Fruit fly (Drosophila melanogaster): ENCODE measurements around the gene Met.

The Met gene

DNA sequence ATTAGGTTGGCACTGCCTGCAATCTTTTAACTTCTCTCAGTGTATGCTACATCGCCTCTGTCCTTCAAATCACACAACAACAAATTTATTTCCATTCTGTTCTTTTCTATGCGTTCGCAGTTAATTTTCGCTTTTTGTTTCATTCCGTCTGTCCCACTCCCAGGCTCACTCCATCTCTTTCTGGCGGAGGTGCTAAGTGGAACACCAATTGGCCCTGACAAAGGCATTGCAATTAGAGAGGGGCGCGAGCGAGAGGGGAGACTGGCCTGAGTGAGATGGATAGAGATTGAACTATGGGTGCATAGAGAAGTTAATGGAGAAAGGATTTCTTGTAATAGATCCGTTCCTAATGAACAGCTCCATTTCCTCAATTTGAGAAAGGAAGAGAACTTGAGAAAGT lies 24.6 kb downstream of the Met start:
- peak; percentile 2 for TF ChIP-seq CG17806 (tag; optimal IDR thresholded peaks at IDR 0.05)
- TF ChIP-seq CG15710 (tag; optimal IDR thresholded peaks at IDR 0.05), result no peak

DNA sequence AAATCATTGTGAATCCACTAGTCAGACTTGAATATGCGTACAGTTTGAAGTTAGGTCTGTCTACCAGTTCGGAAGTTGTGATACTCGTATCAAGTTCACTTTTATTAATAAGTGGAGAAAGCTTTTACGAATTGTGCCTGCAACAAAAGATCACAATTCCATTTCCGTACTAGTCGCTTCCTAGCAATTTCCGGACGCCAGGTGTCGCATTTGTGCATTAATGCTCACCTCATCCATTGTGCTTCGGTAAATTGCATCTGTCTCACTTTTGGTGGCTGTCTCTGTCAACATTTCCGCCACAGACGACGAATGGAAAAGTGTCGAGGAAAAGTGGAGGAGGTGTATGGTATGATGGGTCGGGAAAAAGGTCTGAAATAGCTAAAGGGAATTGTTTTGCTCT lies 27.3 kb downstream of the Met start:
- TF ChIP-seq CG34367 (tag; optimal IDR thresholded peaks at IDR 0.05), result no peak
- TF ChIP-seq CG8301 (tag; optimal IDR thresholded peaks at IDR 0.05), result no peak
- TF ChIP-seq CG15710 (tag; optimal IDR thresholded peaks at IDR 0.05), result no peak
- TF ChIP-seq fd96Ca (GFP tag; IDR thresholded peaks at IDR 0.05), result no peak
- TF ChIP-seq Snoo (tag; optimal IDR thresholded peaks at IDR 0.05), result no peak
- TF ChIP-seq CG14655 (GFP tag; optimal IDR thresholded peaks at IDR 0.05), result no peak
- TF ChIP-seq Ets98B (GFP tag; IDR thresholded peaks at IDR 0.05), result no peak
- TF ChIP-seq EcR (GFP tag; optimal IDR thresholded peaks at IDR 0.05), result no peak
- no peak for TF ChIP-seq Pif1A (GFP tag; optimal IDR thresholded peaks at IDR 0.05)
- TF ChIP-seq CG9948 (tag; optimal IDR thresholded peaks at IDR 0.05), result no peak
- no peak for TF ChIP-seq CG13204 (GFP tag; optimal IDR thresholded peaks at IDR 0.05)
- TF ChIP-seq gl (tag; optimal IDR thresholded peaks at IDR 0.05), result no peak
- TF ChIP-seq CG10348 (GFP tag; IDR thresholded peaks at IDR 0.05), result no peak
- TF ChIP-seq Pif1B (GFP tag; optimal IDR thresholded peaks at IDR 0.05), result no peak

DNA sequence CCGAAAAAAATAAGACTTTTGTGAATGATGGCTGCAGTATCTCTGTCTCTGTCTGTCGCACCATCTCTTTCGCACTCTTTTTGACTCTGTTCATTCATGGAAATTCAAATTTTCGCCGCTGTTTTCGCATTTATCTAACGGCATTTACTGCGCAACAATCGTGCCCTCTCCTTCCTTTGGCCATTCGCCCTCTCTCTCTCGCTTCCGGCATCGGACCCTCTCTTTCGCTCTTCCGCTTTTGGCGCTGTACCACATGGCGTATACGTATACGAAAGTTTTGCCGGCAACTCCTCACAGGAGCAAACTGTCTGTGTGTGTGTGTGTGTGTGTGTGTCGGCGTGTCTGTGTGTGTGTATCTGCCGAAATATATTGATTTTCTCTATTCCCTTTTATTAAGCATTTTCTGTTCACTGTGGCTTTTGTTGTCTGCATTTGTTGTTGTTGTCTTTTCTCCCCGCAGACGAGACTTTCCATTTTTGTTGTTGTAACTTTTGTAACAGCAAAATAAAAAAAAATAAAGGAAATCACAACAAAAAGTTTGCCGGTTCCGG lies 28.7 kb downstream of the Met start:
- TF ChIP-seq CG34367 (tag; optimal IDR thresholded peaks at IDR 0.05) (no peak), Pif1B (GFP tag; optimal IDR thresholded peaks at IDR 0.05) (no peak), CG13204 (GFP tag; optimal IDR thresholded peaks at IDR 0.05) (no peak), EcR (GFP tag; optimal IDR thresholded peaks at IDR 0.05) (no peak), CG9948 (tag; optimal IDR thresholded peaks at IDR 0.05) (no peak), Pif1A (GFP tag; optimal IDR thresholded peaks at IDR 0.05) (no peak), CG15710 (tag; optimal IDR thresholded peaks at IDR 0.05) (no peak), fd96Ca (GFP tag; IDR thresholded peaks at IDR 0.05) (no peak)

DNA sequence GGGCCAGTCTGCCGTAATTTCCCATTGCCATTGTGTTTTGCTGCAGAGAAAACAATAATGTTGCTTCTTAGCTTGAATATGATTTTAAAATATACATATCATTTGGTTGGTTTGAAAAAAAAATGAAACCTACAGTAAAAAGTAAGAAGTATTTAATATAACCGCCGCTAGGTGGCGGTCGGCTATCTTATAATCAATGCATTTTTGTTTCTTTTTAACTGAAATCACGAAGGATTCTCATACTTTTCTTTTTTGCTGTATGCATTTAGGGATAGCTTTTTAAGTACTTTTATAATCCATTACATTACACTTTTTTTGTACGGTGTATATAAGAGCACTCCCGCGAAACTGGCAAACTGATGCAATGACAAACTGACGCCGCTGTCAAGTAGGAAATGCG lies 35.5 kb downstream of the Met start:
- TF ChIP-seq Ets98B (GFP tag; IDR thresholded peaks at IDR 0.05), result no peak
- TF ChIP-seq CG17806 (tag; optimal IDR thresholded peaks at IDR 0.05), result peak; percentile 11
- TF ChIP-seq EcR (GFP tag; optimal IDR thresholded peaks at IDR 0.05), result no peak
- TF ChIP-seq CG10348 (GFP tag; IDR thresholded peaks at IDR 0.05), result no peak
- peak; percentile 34 for TF ChIP-seq CG14655 (GFP tag; optimal IDR thresholded peaks at IDR 0.05)
- peak; percentile 20 for TF ChIP-seq CG15710 (tag; optimal IDR thresholded peaks at IDR 0.05)
- no peak for TF ChIP-seq CG34367 (tag; optimal IDR thresholded peaks at IDR 0.05)
- TF ChIP-seq CG12605 (GFP tag; IDR thresholded peaks at IDR 0.05), result no peak
- TF ChIP-seq CG13204 (GFP tag; optimal IDR thresholded peaks at IDR 0.05), result no peak
- TF ChIP-seq Pif1A (GFP tag; optimal IDR thresholded peaks at IDR 0.05), result no peak
- no peak for TF ChIP-seq D1 (tag; optimal IDR thresholded peaks at IDR 0.05)
- TF ChIP-seq CG4496 (GFP tag; IDR thresholded peaks at IDR 0.05), result no peak
- TF ChIP-seq CG32121 (GFP tag; IDR thresholded peaks at IDR 0.05), result no peak
- no peak for TF ChIP-seq gl (tag; optimal IDR thresholded peaks at IDR 0.05)
- peak; percentile 8 for TF ChIP-seq CG9948 (tag; optimal IDR thresholded peaks at IDR 0.05)
- no peak for TF ChIP-seq rn (GFP tag; IDR thresholded peaks at IDR 0.05)
- no peak for TF ChIP-seq Pif1B (GFP tag; optimal IDR thresholded peaks at IDR 0.05)
- TF ChIP-seq fd96Ca (GFP tag; IDR thresholded peaks at IDR 0.05), result 0 out of 3 replicates have a peak, but pooled peaks have one; percentile 18
- TF ChIP-seq CG8301 (tag; optimal IDR thresholded peaks at IDR 0.05), result peak; percentile 20
- no peak for TF ChIP-seq Snoo (tag; optimal IDR thresholded peaks at IDR 0.05)
- TF ChIP-seq CG8159 (tag; optimal IDR thresholded peaks at IDR 0.05), result peak; percentile 24

DNA sequence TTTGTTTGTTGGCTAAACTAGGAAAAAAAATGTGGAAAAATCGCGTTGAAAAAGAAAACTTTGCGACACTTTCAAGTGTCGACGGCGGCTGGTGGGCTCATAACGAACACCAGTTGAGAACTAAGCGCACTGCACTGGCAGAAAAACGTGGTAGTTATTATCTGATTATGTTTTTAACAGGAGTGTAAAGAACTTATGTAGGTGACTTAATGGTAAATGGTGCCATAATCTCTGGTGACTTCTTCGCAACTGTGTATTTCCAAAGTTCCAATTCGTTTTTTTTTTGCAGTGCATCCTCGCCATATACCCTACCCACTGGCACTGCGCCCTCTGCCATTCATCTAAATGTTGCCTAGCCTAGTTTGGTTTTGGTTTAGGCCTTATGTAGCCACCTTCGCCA lies 37.1 kb downstream of the Met start:
- TF ChIP-seq CG9948 (tag; optimal IDR thresholded peaks at IDR 0.05) (peak; percentile 22), CG34367 (tag; optimal IDR thresholded peaks at IDR 0.05) (peak; percentile 12), CG32121 (GFP tag; IDR thresholded peaks at IDR 0.05) (peak; percentile 67), CG4496 (GFP tag; IDR thresholded peaks at IDR 0.05) (peak; percentile 81), CG17806 (tag; optimal IDR thresholded peaks at IDR 0.05) (peak; percentile 20), CG12605 (GFP tag; IDR thresholded peaks at IDR 0.05) (peak; percentile 48; the same call in 1 of the 2 replicates), CG10348 (GFP tag; IDR thresholded peaks at IDR 0.05) (no peak), EcR (GFP tag; optimal IDR thresholded peaks at IDR 0.05) (no peak), CG13204 (GFP tag; optimal IDR thresholded peaks at IDR 0.05) (no peak), CG14655 (GFP tag; optimal IDR thresholded peaks at IDR 0.05) (peak; percentile 62), fd96Ca (GFP tag; IDR thresholded peaks at IDR 0.05) (peak; percentile 80), rn (GFP tag; IDR thresholded peaks at IDR 0.05) (no peak), CG8301 (tag; optimal IDR thresholded peaks at IDR 0.05) (peak; percentile 62), CG8159 (tag; optimal IDR thresholded peaks at IDR 0.05) (peak; percentile 15), D1 (tag; optimal IDR thresholded peaks at IDR 0.05) (no peak), Pif1A (GFP tag; optimal IDR thresholded peaks at IDR 0.05) (peak; percentile 20), Ets98B (GFP tag; IDR thresholded peaks at IDR 0.05) (peak; percentile 72)

DNA sequence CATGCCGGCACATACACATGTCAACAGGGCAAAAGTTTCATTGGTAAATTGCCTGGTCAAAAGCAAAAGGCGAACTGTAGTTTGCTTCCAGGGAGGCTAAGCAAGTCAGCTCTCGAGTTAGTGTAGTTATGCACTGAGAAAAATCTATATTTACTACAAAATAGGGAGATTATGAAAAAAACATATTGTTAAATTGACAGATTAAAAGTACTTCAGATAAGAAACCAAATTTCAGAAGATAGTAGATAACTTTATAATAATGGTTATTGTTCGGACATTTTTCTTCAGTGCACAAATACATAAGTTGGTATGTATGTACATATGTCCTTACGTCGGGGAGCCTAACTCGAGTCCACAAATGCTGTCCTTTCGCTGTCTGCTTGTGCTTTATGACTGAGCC lies 41.2 kb downstream of the Met start:
- TF ChIP-seq EcR (GFP tag; optimal IDR thresholded peaks at IDR 0.05), result no peak
- TF ChIP-seq CG32121 (GFP tag; IDR thresholded peaks at IDR 0.05), result peak; percentile 55; the same call in 1 of the 2 replicates
- peak; percentile 74 for TF ChIP-seq CG14655 (GFP tag; optimal IDR thresholded peaks at IDR 0.05)
- peak; percentile 31 for TF ChIP-seq Pif1B (GFP tag; optimal IDR thresholded peaks at IDR 0.05)
- TF ChIP-seq CG8159 (tag; optimal IDR thresholded peaks at IDR 0.05), result peak; percentile 75
- peak; percentile 78 for TF ChIP-seq CG9948 (tag; optimal IDR thresholded peaks at IDR 0.05)
- peak; percentile 74 for TF ChIP-seq CG17806 (tag; optimal IDR thresholded peaks at IDR 0.05)
- peak; percentile 51 for TF ChIP-seq Ets98B (GFP tag; IDR thresholded peaks at IDR 0.05)
- TF ChIP-seq CG8301 (tag; optimal IDR thresholded peaks at IDR 0.05), result peak; percentile 74
- peak; percentile 29; the same call in 1 of the 2 replicates for TF ChIP-seq rn (GFP tag; IDR thresholded peaks at IDR 0.05)
- TF ChIP-seq Snoo (tag; optimal IDR thresholded peaks at IDR 0.05), result no peak
- TF ChIP-seq CG34367 (tag; optimal IDR thresholded peaks at IDR 0.05), result peak; percentile 48
- TF ChIP-seq fd96Ca (GFP tag; IDR thresholded peaks at IDR 0.05), result 0 out of 3 replicates have a peak, but pooled peaks have one; percentile 26
- peak; percentile 65 for TF ChIP-seq CG15710 (tag; optimal IDR thresholded peaks at IDR 0.05)
- TF ChIP-seq CG10348 (GFP tag; IDR thresholded peaks at IDR 0.05), result no peak
- no peak for TF ChIP-seq CG13204 (GFP tag; optimal IDR thresholded peaks at IDR 0.05)
- TF ChIP-seq Pif1A (GFP tag; optimal IDR thresholded peaks at IDR 0.05), result peak; percentile 60
- peak; percentile 10 for TF ChIP-seq gl (tag; optimal IDR thresholded peaks at IDR 0.05)
- TF ChIP-seq CG12605 (GFP tag; IDR thresholded peaks at IDR 0.05), result peak; percentile 70
- TF ChIP-seq CG4496 (GFP tag; IDR thresholded peaks at IDR 0.05), result peak; percentile 70
- TF ChIP-seq D1 (tag; optimal IDR thresholded peaks at IDR 0.05), result peak; percentile 26
